Worm (Caenorhabditis elegans) whole organism, late embryonic: ENCODE results near the gene Y6D1A.1.

Experiments used
- C08G9.2 ChIP-seq: sonication (generic microtip); optimal IDR thresholded peaks from 2 replicates; lab custom pipeline; 2016; ENCODE audit warnings: mild to moderate bottlenecking, missing genetic modification characterization, moderate library complexity, missing compliant biosample characterization
- K02D7.2 ChIP-seq: sonication (generic microtip); optimal IDR thresholded peaks from 2 replicates; lab custom pipeline; 2017; ENCODE audit warnings: mild to moderate bottlenecking, missing genetic modification characterization, missing compliant biosample characterization
- K09A11.1 ChIP-seq: sonication (generic microtip); optimal IDR thresholded peaks from 2 replicates; lab custom pipeline; 2017; ENCODE audit warnings: antibody characterized with exemption, mild to moderate bottlenecking, missing genetic modification characterization, missing compliant biosample characterization; ENCODE audit not compliant: insufficient read depth
- T23F11.4 ChIP-seq: fragments of 200-800 bp; sonication (Bioruptor generic); optimal IDR thresholded peaks from 2 replicates; lab custom pipeline; 2018; ENCODE audit warnings: mild to moderate bottlenecking, missing genetic modification characterization, missing compliant biosample characterization
- Y22D7AL.16 ChIP-seq: sonication (generic microtip); optimal IDR thresholded peaks from 2 replicates; lab custom pipeline; 2016; ENCODE audit warnings: missing genetic modification characterization, missing compliant biosample characterization
- ahr-1 ChIP-seq: sonication (generic microtip); optimal IDR thresholded peaks from 2 replicates; lab custom pipeline; 2016; ENCODE audit warnings: missing genetic modification characterization, missing compliant biosample characterization
- ceh-19 ChIP-seq: fragments of 200-800 bp; sonication (Bioruptor generic); optimal IDR thresholded peaks from 2 replicates; lab custom pipeline; 2018; ENCODE audit warnings: mild to moderate bottlenecking, missing genetic modification characterization, missing compliant biosample characterization
- ceh-2 ChIP-seq: sonication (generic microtip); optimal IDR thresholded peaks from 2 replicates; lab custom pipeline; 2016; ENCODE audit warnings: missing genotype, missing genetic modification characterization, missing compliant biosample characterization
- ceh-22 ChIP-seq: sonication (generic microtip); optimal IDR thresholded peaks from 2 replicates; lab custom pipeline; 2017; ENCODE audit warnings: missing biosample characterization, missing genetic modification characterization
- ceh-31 ChIP-seq: sonication (generic microtip); optimal IDR thresholded peaks from 2 replicates; lab custom pipeline; 2016; ENCODE audit warnings: missing genetic modification characterization, missing compliant biosample characterization
- ceh-45 ChIP-seq: fragments of 200-800 bp; sonication (Bioruptor generic); IDR thresholded peaks from 2 replicates; pipeline ENCODE4 v1.3.6; 2022; ENCODE audit warnings: missing genetic modification reagents, missing genetic modification characterization, missing compliant biosample characterization
- ceh-48 ChIP-seq: sonication (generic microtip); optimal IDR thresholded peaks from 2 replicates; lab custom pipeline; 2016; ENCODE audit warnings: missing genetic modification characterization, inconsistent platforms, missing compliant biosample characterization
- ceh-6 ChIP-seq: fragments of 200-800 bp; sonication (Bioruptor generic); optimal IDR thresholded peaks from 2 replicates; lab custom pipeline; 2018; ENCODE audit warnings: mild to moderate bottlenecking, missing genetic modification characterization, missing compliant biosample characterization
- che-1 ChIP-seq: sonication (generic microtip); optimal IDR thresholded peaks from 2 replicates; lab custom pipeline; 2016; ENCODE audit warnings: mild to moderate bottlenecking, missing genetic modification characterization, missing compliant biosample characterization
- dmd-4 ChIP-seq: sonication (generic microtip); optimal IDR thresholded peaks from 2 replicates; lab custom pipeline; 2016; ENCODE audit warnings: borderline replicate concordance, missing genetic modification characterization, missing compliant biosample characterization
- dve-1 ChIP-seq: sonication (generic microtip); optimal IDR thresholded peaks from 2 replicates; lab custom pipeline; 2017; ENCODE audit warnings: antibody characterized with exemption, mild to moderate bottlenecking, missing genetic modification characterization, missing compliant biosample characterization
- elt-2 ChIP-seq: sonication (generic microtip); optimal IDR thresholded peaks from 2 replicates; lab custom pipeline; 2016; ENCODE audit warnings: missing genetic modification reagents, missing genetic modification characterization, missing compliant biosample characterization
- elt-4 ChIP-seq: sonication (generic microtip); optimal IDR thresholded peaks from 2 replicates; lab custom pipeline; 2016; ENCODE audit warnings: missing genetic modification characterization, missing compliant biosample characterization
- fax-1 ChIP-seq: sonication (generic microtip); optimal IDR thresholded peaks from 2 replicates; lab custom pipeline; 2016; ENCODE audit warnings: missing genotype, missing genetic modification characterization, missing compliant biosample characterization
- gmeb-2 ChIP-seq: sonication (generic microtip); optimal IDR thresholded peaks from 2 replicates; lab custom pipeline; 2016; ENCODE audit warnings: missing genetic modification characterization, inconsistent platforms, missing compliant biosample characterization
- hlh-13 ChIP-seq: fragments of 200-800 bp; sonication (Bioruptor generic); optimal IDR thresholded peaks from 2 replicates; lab custom pipeline; 2018; ENCODE audit warnings: mild to moderate bottlenecking, missing genetic modification characterization, missing compliant biosample characterization
- hlh-6 ChIP-seq: sonication (generic microtip); optimal IDR thresholded peaks from 2 replicates; lab custom pipeline; 2016; ENCODE audit warnings: missing genotype, missing genetic modification characterization, missing compliant biosample characterization
- hlh-8 ChIP-seq: sonication (generic microtip); optimal IDR thresholded peaks from 2 replicates; lab custom pipeline; 2016; ENCODE audit warnings: missing genotype, missing genetic modification characterization, missing compliant biosample characterization
- mec-3 ChIP-seq: sonication (generic microtip); optimal IDR thresholded peaks from 2 replicates; lab custom pipeline; 2016; ENCODE audit warnings: borderline replicate concordance, missing genetic modification characterization, missing compliant biosample characterization
- nfya-1 ChIP-seq: sonication (generic microtip); optimal IDR thresholded peaks from 2 replicates; lab custom pipeline; 2017; ENCODE audit warnings: missing genetic modification characterization, mild to moderate bottlenecking, missing compliant biosample characterization, antibody characterized with exemption, moderate library complexity
- nhr-11 ChIP-seq: fragments of 150-350 bp; optimal IDR thresholded peaks from 2 replicates; lab custom pipeline; 2014; ENCODE audit warnings: missing biosample characterization, missing genetic modification characterization
- odd-2 ChIP-seq: sonication (generic microtip); optimal IDR thresholded peaks from 2 replicates; lab custom pipeline; 2017; ENCODE audit warnings: antibody characterized with exemption, mild to moderate bottlenecking, missing genetic modification characterization, missing compliant biosample characterization
- pax-1 ChIP-seq: fragments of 150-350 bp; optimal IDR thresholded peaks from 2 replicates; lab custom pipeline; 2014; ENCODE audit warnings: missing biosample characterization, missing genetic modification characterization
- pha-2 ChIP-seq: sonication (generic microtip); optimal IDR thresholded peaks from 2 replicates; lab custom pipeline; 2017; ENCODE audit warnings: mild to moderate bottlenecking, missing genetic modification characterization, missing compliant biosample characterization
- pha-4 ChIP-seq: fragments of 150-350 bp; optimal IDR thresholded peaks from 2 replicates; lab custom pipeline; 2018; ENCODE audit warnings: missing biosample characterization, missing genetic modification reagents, missing genetic modification characterization
- pros-1 ChIP-seq: fragments of 150-350 bp; optimal IDR thresholded peaks from 2 replicates; lab custom pipeline; 2014; ENCODE audit warnings: missing biosample characterization, missing genetic modification reagents, missing genetic modification characterization
- sdc-2 ChIP-seq: sonication (generic microtip); optimal IDR thresholded peaks from 2 replicates; lab custom pipeline; 2016; ENCODE audit warnings: missing genotype, missing genetic modification characterization, missing compliant biosample characterization
- sox-2 ChIP-seq: fragments of 200-800 bp; sonication (Bioruptor generic); IDR thresholded peaks from 2 replicates; pipeline ENCODE4 v1.3.6; 2022; ENCODE audit warnings: missing genetic modification reagents, missing genetic modification characterization, missing compliant biosample characterization
- sox-4 ChIP-seq: sonication (generic microtip); optimal IDR thresholded peaks from 2 replicates; lab custom pipeline; 2017; ENCODE audit warnings: mild to moderate bottlenecking, missing genetic modification characterization, inconsistent platforms, missing compliant biosample characterization
- tbx-2 ChIP-seq: sonication (generic microtip); optimal IDR thresholded peaks from 2 replicates; lab custom pipeline; 2016; ENCODE audit warnings: missing genetic modification characterization, missing compliant biosample characterization
- ttx-3 ChIP-seq: sonication (generic microtip); optimal IDR thresholded peaks from 2 replicates; lab custom pipeline; 2016; ENCODE audit warnings: missing genetic modification reagents, missing genetic modification characterization, missing compliant biosample characterization
- unc-42 ChIP-seq: sonication (generic microtip); optimal IDR thresholded peaks from 2 replicates; lab custom pipeline; 2016; ENCODE audit warnings: missing genotype, missing genetic modification characterization, missing compliant biosample characterization
- ztf-16 ChIP-seq: sonication (generic microtip); optimal IDR thresholded peaks from 2 replicates; lab custom pipeline; 2017; ENCODE audit warnings: missing genetic modification characterization, missing compliant biosample characterization

Y6D1A.1 gene

ce11 chrII:11860623-11861079, 37.2 kb upstream of the Y6D1A.1 start, which contains the start of gene K12D12.5:
TSS of gene K12D12.5 (plus strand) at chrII:11861029.
- TF ChIP-seq fax-1 = no peak
- no peak for TF ChIP-seq sox-4 (tag; lab: Kevin White, UChicago)
- no peak for TF ChIP-seq che-1 (tag; lab: Kevin White, UChicago)
- no peak for TF ChIP-seq ceh-19 (GFP tag; lab: Kevin White, UChicago)
- no peak for TF ChIP-seq pros-1
- no peak for TF ChIP-seq tbx-2 (tag; lab: Kevin White, UChicago)
- TF ChIP-seq Y22D7AL.16 (tag; lab: Kevin White, UChicago) = no peak
- no peak for TF ChIP-seq odd-2
- TF ChIP-seq nfya-1 (tag; lab: Kevin White, UChicago) = no peak
- no peak for TF ChIP-seq hlh-8 (tag; lab: Kevin White, UChicago)
- no peak for TF ChIP-seq ceh-45 (GFP tag; lab: Robert Waterston, UW)
- TF ChIP-seq ceh-31 = no peak
- TF ChIP-seq ceh-2 (tag; lab: Kevin White, UChicago) = no peak
- TF ChIP-seq ceh-48 (tag; lab: Kevin White, UChicago) = no peak
- no peak for TF ChIP-seq ceh-22
- no peak for TF ChIP-seq K02D7.2
- TF ChIP-seq K09A11.1 (tag; lab: Kevin White, UChicago) = no peak
- no peak for TF ChIP-seq pha-2
- TF ChIP-seq elt-2 (tag; lab: Kevin White, UChicago) = no peak
- no peak for TF ChIP-seq hlh-6 (tag; lab: Kevin White, UChicago)
- TF ChIP-seq, all 69 proteins: peak for 0

- TF ChIP-seq elt-2 (tag; lab: Kevin White, UChicago) = peak; percentile 26
- TF ChIP-seq sox-2 (GFP tag; lab: Robert Waterston, UW) = no peak
- TF ChIP-seq ceh-19 (GFP tag; lab: Kevin White, UChicago) = no peak
- no peak for TF ChIP-seq C08G9.2
Measured at ce11 chrII:11859833-11860232, 36.4 kb upstream of the Y6D1A.1 start.

- TF ChIP-seq dve-1 (tag; lab: Kevin White, UChicago) (no peak), ahr-1 (tag; lab: Kevin White, UChicago) (no peak), ceh-48 (tag; lab: Kevin White, UChicago) (no peak), Y22D7AL.16 (tag; lab: Kevin White, UChicago) (no peak), pha-4 (tag; lab: Kevin White, UChicago) (no peak), gmeb-2 (tag; lab: Kevin White, UChicago) (no peak), dmd-4 (no peak), ttx-3 (no peak), unc-42 (tag; lab: Kevin White, UChicago) (no peak), mec-3 (tag; lab: Kevin White, UChicago) (no peak), K09A11.1 (tag; lab: Kevin White, UChicago) (no peak)
Measured at ce11 chrII:11856361-11856760, 32.9 kb upstream of the Y6D1A.1 start, which contains the start of gene clh-1. TSS of gene clh-1 (minus strand) at chrII:11856461.

ce11 chrII:11854749-11855148, 31.3 kb upstream of the Y6D1A.1 start:
- no peak for TF ChIP-seq pax-1 (tag; lab: Kevin White, UChicago)
- TF ChIP-seq ceh-6 (GFP tag; lab: Kevin White, UChicago) = no peak
- no peak for TF ChIP-seq nhr-11
- no peak for TF ChIP-seq elt-4 (tag; lab: Kevin White, UChicago)
- TF ChIP-seq ceh-22 = no peak
- no peak for TF ChIP-seq pros-1
- TF ChIP-seq che-1 (tag; lab: Kevin White, UChicago) = no peak
- TF ChIP-seq ceh-31 = no peak
- TF ChIP-seq odd-2 = no peak
- TF ChIP-seq sdc-2 = no peak
- no peak for TF ChIP-seq dve-1 (tag; lab: Kevin White, UChicago)
- TF ChIP-seq ttx-3 = no peak
- no peak for TF ChIP-seq ztf-16
- TF ChIP-seq pha-4 (tag; lab: Kevin White, UChicago) = no peak
- no peak for TF ChIP-seq K09A11.1 (tag; lab: Kevin White, UChicago)
- no peak for TF ChIP-seq T23F11.4 (GFP tag; lab: Kevin White, UChicago)
- no peak for TF ChIP-seq hlh-13
